Worm (Caenorhabditis elegans) whole organism, late embryonic: ENCODE results near the gene Y43F8C.9.

Experiments
- C08G9.2 ChIP-seq: sonication (generic microtip); optimal IDR thresholded peaks from 2 replicates; lab custom pipeline; 2016; ENCODE audit warnings: mild to moderate bottlenecking, missing genetic modification characterization, moderate library complexity, missing compliant biosample characterization
- C38D4.7 ChIP-seq: fragments of 200-800 bp; sonication (Bioruptor generic); optimal IDR thresholded peaks from 2 replicates; lab custom pipeline; 2018; ENCODE audit warnings: mild to moderate bottlenecking, missing genetic modification characterization, moderate library complexity, missing compliant biosample characterization
- F13H6.1 ChIP-seq: sonication (generic microtip); optimal IDR thresholded peaks from 2 replicates; lab custom pipeline; 2016; ENCODE audit warnings: missing genetic modification characterization, missing compliant biosample characterization
- T23F11.4 ChIP-seq: fragments of 200-800 bp; sonication (Bioruptor generic); optimal IDR thresholded peaks from 2 replicates; lab custom pipeline; 2018; ENCODE audit warnings: mild to moderate bottlenecking, missing genetic modification characterization, missing compliant biosample characterization
- Y22D7AL.16 ChIP-seq: sonication (generic microtip); optimal IDR thresholded peaks from 2 replicates; lab custom pipeline; 2016; ENCODE audit warnings: missing genetic modification characterization, missing compliant biosample characterization
- ahr-1 ChIP-seq: sonication (generic microtip); optimal IDR thresholded peaks from 2 replicates; lab custom pipeline; 2016; ENCODE audit warnings: missing genetic modification characterization, missing compliant biosample characterization
- ama-1 ChIP-seq: fragments of 150-350 bp; optimal IDR thresholded peaks from 2 replicates; lab custom pipeline; 2014
- ceh-14 ChIP-seq: sonication (generic microtip); optimal IDR thresholded peaks from 2 replicates; lab custom pipeline; 2016; ENCODE audit warnings: missing genotype, missing genetic modification characterization, missing compliant biosample characterization
- ceh-18 ChIP-seq: sonication (generic microtip); optimal IDR thresholded peaks from 2 replicates; lab custom pipeline; 2016; ENCODE audit warnings: missing genetic modification characterization, missing compliant biosample characterization
- ceh-19 ChIP-seq: fragments of 200-800 bp; sonication (Bioruptor generic); optimal IDR thresholded peaks from 2 replicates; lab custom pipeline; 2018; ENCODE audit warnings: mild to moderate bottlenecking, missing genetic modification characterization, missing compliant biosample characterization
- ceh-2 ChIP-seq: sonication (generic microtip); optimal IDR thresholded peaks from 2 replicates; lab custom pipeline; 2016; ENCODE audit warnings: missing genotype, missing genetic modification characterization, missing compliant biosample characterization
- ceh-22 ChIP-seq: sonication (generic microtip); optimal IDR thresholded peaks from 2 replicates; lab custom pipeline; 2017; ENCODE audit warnings: missing biosample characterization, missing genetic modification characterization
- ceh-30 ChIP-seq: fragments of 150-350 bp; optimal IDR thresholded peaks from 2 replicates; lab custom pipeline; 2014; ENCODE audit warnings: missing biosample characterization, missing genetic modification characterization
- ceh-31 ChIP-seq: sonication (generic microtip); optimal IDR thresholded peaks from 2 replicates; lab custom pipeline; 2016; ENCODE audit warnings: missing genetic modification characterization, missing compliant biosample characterization
- ceh-45 ChIP-seq: fragments of 200-800 bp; sonication (Bioruptor generic); IDR thresholded peaks from 2 replicates; pipeline ENCODE4 v1.3.6; 2022; ENCODE audit warnings: missing genetic modification reagents, missing genetic modification characterization, missing compliant biosample characterization
- ceh-48 ChIP-seq: sonication (generic microtip); optimal IDR thresholded peaks from 2 replicates; lab custom pipeline; 2016; ENCODE audit warnings: missing genetic modification characterization, inconsistent platforms, missing compliant biosample characterization
- ceh-6 ChIP-seq: fragments of 200-800 bp; sonication (Bioruptor generic); optimal IDR thresholded peaks from 2 replicates; lab custom pipeline; 2018; ENCODE audit warnings: mild to moderate bottlenecking, missing genetic modification characterization, missing compliant biosample characterization
- ceh-9 ChIP-seq: sonication (generic microtip); optimal IDR thresholded peaks from 2 replicates; lab custom pipeline; 2016; ENCODE audit warnings: mild to moderate bottlenecking, missing genetic modification characterization, inconsistent platforms, missing compliant biosample characterization
- che-1 ChIP-seq: sonication (generic microtip); optimal IDR thresholded peaks from 2 replicates; lab custom pipeline; 2016; ENCODE audit warnings: mild to moderate bottlenecking, missing genetic modification characterization, missing compliant biosample characterization
- dmd-4 ChIP-seq: sonication (generic microtip); optimal IDR thresholded peaks from 2 replicates; lab custom pipeline; 2016; ENCODE audit warnings: borderline replicate concordance, missing genetic modification characterization, missing compliant biosample characterization
- elt-2 ChIP-seq: sonication (generic microtip); optimal IDR thresholded peaks from 2 replicates; lab custom pipeline; 2016; ENCODE audit warnings: missing genetic modification reagents, missing genetic modification characterization, missing compliant biosample characterization
- ets-4 ChIP-seq: sonication (generic microtip); optimal IDR thresholded peaks from 2 replicates; lab custom pipeline; 2016; ENCODE audit warnings: missing genetic modification characterization, missing compliant biosample characterization
- eyg-1 ChIP-seq: sonication (generic microtip); optimal IDR thresholded peaks from 2 replicates; lab custom pipeline; 2016; ENCODE audit warnings: missing genotype, missing genetic modification characterization, missing compliant biosample characterization
- fax-1 ChIP-seq: sonication (generic microtip); optimal IDR thresholded peaks from 2 replicates; lab custom pipeline; 2016; ENCODE audit warnings: missing genotype, missing genetic modification characterization, missing compliant biosample characterization
- fkh-6 ChIP-seq: sonication (generic microtip); optimal IDR thresholded peaks from 2 replicates; lab custom pipeline; 2016; ENCODE audit warnings: missing genetic modification characterization, missing compliant biosample characterization
- hlh-13 ChIP-seq: fragments of 200-800 bp; sonication (Bioruptor generic); optimal IDR thresholded peaks from 2 replicates; lab custom pipeline; 2018; ENCODE audit warnings: mild to moderate bottlenecking, missing genetic modification characterization, missing compliant biosample characterization
- hlh-15 ChIP-seq: sonication (generic microtip); optimal IDR thresholded peaks from 2 replicates; lab custom pipeline; 2016; ENCODE audit warnings: missing genetic modification characterization, missing compliant biosample characterization
- hlh-6 ChIP-seq: sonication (generic microtip); optimal IDR thresholded peaks from 2 replicates; lab custom pipeline; 2016; ENCODE audit warnings: missing genotype, missing genetic modification characterization, missing compliant biosample characterization
- hlh-8 ChIP-seq: sonication (generic microtip); optimal IDR thresholded peaks from 2 replicates; lab custom pipeline; 2016; ENCODE audit warnings: missing genotype, missing genetic modification characterization, missing compliant biosample characterization
- lim-6 ChIP-seq: sonication (generic microtip); optimal IDR thresholded peaks from 2 replicates; lab custom pipeline; 2016; ENCODE audit warnings: missing genetic modification characterization, missing compliant biosample characterization
- lin-11 ChIP-seq: fragments of 200-800 bp; sonication (Bioruptor generic); optimal IDR thresholded peaks from 2 replicates; lab custom pipeline; 2018; ENCODE audit warnings: mild to moderate bottlenecking, missing genetic modification characterization, missing compliant biosample characterization
- madf-2 ChIP-seq: sonication (generic microtip); optimal IDR thresholded peaks from 2 replicates; lab custom pipeline; 2017; ENCODE audit warnings: missing genetic modification characterization, missing compliant biosample characterization
- mec-3 ChIP-seq: sonication (generic microtip); optimal IDR thresholded peaks from 2 replicates; lab custom pipeline; 2016; ENCODE audit warnings: borderline replicate concordance, missing genetic modification characterization, missing compliant biosample characterization
- nfya-1 ChIP-seq: sonication (generic microtip); optimal IDR thresholded peaks from 2 replicates; lab custom pipeline; 2017; ENCODE audit warnings: missing genetic modification characterization, mild to moderate bottlenecking, missing compliant biosample characterization, antibody characterized with exemption, moderate library complexity
- nhr-11 ChIP-seq: fragments of 150-350 bp; optimal IDR thresholded peaks from 2 replicates; lab custom pipeline; 2014; ENCODE audit warnings: missing biosample characterization, missing genetic modification characterization
- nhr-232 ChIP-seq: sonication (generic microtip); optimal IDR thresholded peaks from 2 replicates; lab custom pipeline; 2016; ENCODE audit warnings: missing genetic modification characterization, missing compliant biosample characterization
- npax-4 ChIP-seq: sonication (generic microtip); optimal IDR thresholded peaks from 2 replicates; lab custom pipeline; 2016; ENCODE audit warnings: missing genetic modification characterization, missing compliant biosample characterization
- odd-2 ChIP-seq: sonication (generic microtip); optimal IDR thresholded peaks from 2 replicates; lab custom pipeline; 2017; ENCODE audit warnings: antibody characterized with exemption, mild to moderate bottlenecking, missing genetic modification characterization, missing compliant biosample characterization
- pag-3 ChIP-seq: sonication (generic microtip); optimal IDR thresholded peaks from 2 replicates; lab custom pipeline; 2016; ENCODE audit warnings: missing compliant biosample characterization, missing genetic modification characterization, borderline replicate concordance
- pat-9 ChIP-seq: fragments of 200-800 bp; sonication (Bioruptor generic); optimal IDR thresholded peaks from 2 replicates; lab custom pipeline; 2018; ENCODE audit warnings: mild to moderate bottlenecking, missing genetic modification characterization, moderate library complexity, missing compliant biosample characterization
- pax-1 ChIP-seq: fragments of 150-350 bp; optimal IDR thresholded peaks from 2 replicates; lab custom pipeline; 2014; ENCODE audit warnings: missing biosample characterization, missing genetic modification characterization
- pha-2 ChIP-seq: sonication (generic microtip); optimal IDR thresholded peaks from 2 replicates; lab custom pipeline; 2017; ENCODE audit warnings: mild to moderate bottlenecking, missing genetic modification characterization, missing compliant biosample characterization
- pha-4 ChIP-seq: fragments of 150-350 bp; optimal IDR thresholded peaks from 2 replicates; lab custom pipeline; 2018; ENCODE audit warnings: missing biosample characterization, missing genetic modification reagents, missing genetic modification characterization
- pqm-1 ChIP-seq: sonication (generic microtip); optimal IDR thresholded peaks from 2 replicates; lab custom pipeline; 2016; ENCODE audit warnings: missing genetic modification characterization, missing compliant biosample characterization
- pros-1 ChIP-seq: fragments of 150-350 bp; optimal IDR thresholded peaks from 2 replicates; lab custom pipeline; 2014; ENCODE audit warnings: missing biosample characterization, missing genetic modification reagents, missing genetic modification characterization
- sdc-2 ChIP-seq: sonication (generic microtip); optimal IDR thresholded peaks from 2 replicates; lab custom pipeline; 2016; ENCODE audit warnings: missing genotype, missing genetic modification characterization, missing compliant biosample characterization
- sox-2 ChIP-seq: fragments of 200-800 bp; sonication (Bioruptor generic); IDR thresholded peaks from 2 replicates; pipeline ENCODE4 v1.3.6; 2022; ENCODE audit warnings: missing genetic modification reagents, missing genetic modification characterization, missing compliant biosample characterization
- sox-4 ChIP-seq: sonication (generic microtip); optimal IDR thresholded peaks from 2 replicates; lab custom pipeline; 2017; ENCODE audit warnings: mild to moderate bottlenecking, missing genetic modification characterization, inconsistent platforms, missing compliant biosample characterization
- tbx-2 ChIP-seq: sonication (generic microtip); optimal IDR thresholded peaks from 2 replicates; lab custom pipeline; 2016; ENCODE audit warnings: missing genetic modification characterization, missing compliant biosample characterization
- tbx-7 ChIP-seq: sonication (generic microtip); optimal IDR thresholded peaks from 2 replicates; lab custom pipeline; 2016; ENCODE audit warnings: missing genotype, missing genetic modification characterization, missing compliant biosample characterization
- ttx-3 ChIP-seq: sonication (generic microtip); optimal IDR thresholded peaks from 2 replicates; lab custom pipeline; 2016; ENCODE audit warnings: missing genetic modification reagents, missing genetic modification characterization, missing compliant biosample characterization
- unc-55 ChIP-seq: sonication (generic microtip); optimal IDR thresholded peaks from 2 replicates; lab custom pipeline; 2017; ENCODE audit warnings: missing biosample characterization, missing genetic modification reagents, missing genetic modification characterization
- unc-86 ChIP-seq: sonication (generic microtip); optimal IDR thresholded peaks from 2 replicates; lab custom pipeline; 2016; ENCODE audit warnings: missing genetic modification characterization, missing compliant biosample characterization
- zip-5 ChIP-seq: sonication (generic microtip); optimal IDR thresholded peaks from 2 replicates; lab custom pipeline; 2016; ENCODE audit warnings: missing genetic modification characterization, missing compliant biosample characterization

Y43F8C.9 gene

ce11 chrV:19643015-19643414 lies 2.9 kb upstream of the Y43F8C.9 start:
- TF ChIP-seq eyg-1 (tag; lab: Kevin White, UChicago) = peak; percentile 98
- peak; percentile 95 for TF ChIP-seq lin-11
- TF ChIP-seq pha-4 = no peak
- TF ChIP-seq pax-1 (tag; lab: Kevin White, UChicago) = no peak
- peak; percentile 91 for TF ChIP-seq C08G9.2 (tag; lab: Kevin White, UChicago)
- peak; percentile 93 for TF ChIP-seq lim-6 (tag; lab: Kevin White, UChicago)
- TF ChIP-seq pat-9 (tag; lab: Kevin White, UChicago) = peak; percentile 99
- peak; percentile 93 for TF ChIP-seq ahr-1 (tag; lab: Kevin White, UChicago)
- no peak for TF ChIP-seq nhr-11 (tag; lab: Kevin White, UChicago)
- peak; percentile 98 for TF ChIP-seq unc-86 (tag; lab: Kevin White, UChicago)
- TF ChIP-seq nfya-1 (tag; lab: Kevin White, UChicago) = peak; percentile 89
- TF ChIP-seq ets-4 (tag; lab: Kevin White, UChicago) = peak; percentile 88
- peak; percentile 96 for TF ChIP-seq ceh-30 (tag; lab: Kevin White, UChicago)
- TF ChIP-seq sox-4 = peak; percentile 98
- TF ChIP-seq ceh-14 (tag; lab: Kevin White, UChicago) = peak; percentile 97
- peak; percentile 96 for TF ChIP-seq fkh-6 (tag; lab: Kevin White, UChicago)
- peak; percentile 97 for TF ChIP-seq ttx-3 (tag; lab: Kevin White, UChicago)
- peak; percentile 96 for TF ChIP-seq C38D4.7 (GFP tag; lab: Kevin White, UChicago)
- peak; percentile 94 for TF ChIP-seq hlh-15
- peak; percentile 97 for TF ChIP-seq ceh-45 (GFP tag; lab: Robert Waterston, UW)
- TF ChIP-seq madf-2 (tag; lab: Kevin White, UChicago) = peak; percentile 97
- peak; percentile 98 for TF ChIP-seq nhr-232 (tag; lab: Kevin White, UChicago)
- peak; percentile 21 for TF ChIP-seq pros-1 (tag; lab: Kevin White, UChicago)
- TF ChIP-seq mec-3 (tag; lab: Kevin White, UChicago) = peak; percentile 93
- peak; percentile 99 for TF ChIP-seq hlh-6
- TF ChIP-seq F13H6.1 (tag; lab: Kevin White, UChicago) = peak; percentile 95
- peak; percentile 98 for TF ChIP-seq ceh-19 (GFP tag; lab: Kevin White, UChicago)
- peak; percentile 96 for TF ChIP-seq npax-4 (tag; lab: Kevin White, UChicago)
- peak; percentile 86 for TF ChIP-seq odd-2 (tag; lab: Kevin White, UChicago)
- peak; percentile 95 for TF ChIP-seq dmd-4 (tag; lab: Kevin White, UChicago)
- TF ChIP-seq ama-1 (lab: Kevin White, UChicago) = no peak
- peak; percentile 94 for TF ChIP-seq hlh-8 (tag; lab: Kevin White, UChicago)
- peak; percentile 98 for TF ChIP-seq T23F11.4 (GFP tag; lab: Kevin White, UChicago)
- TF ChIP-seq ceh-6 (GFP tag; lab: Kevin White, UChicago) = peak; percentile 98
- peak; percentile 91 for TF ChIP-seq sdc-2 (tag; lab: Kevin White, UChicago)
- TF ChIP-seq elt-2 (tag; lab: Kevin White, UChicago) = peak; percentile 99
- peak; percentile 96 for TF ChIP-seq pqm-1 (tag; lab: Kevin White, UChicago)
- TF ChIP-seq zip-5 (tag; lab: Kevin White, UChicago) = peak; percentile 86
- TF ChIP-seq ceh-9 = peak; percentile 94
- TF ChIP-seq pag-3 (tag; lab: Kevin White, UChicago) = peak; percentile 99
- peak; percentile 83 for TF ChIP-seq tbx-7 (tag; lab: Kevin White, UChicago)
- TF ChIP-seq unc-55 (GFP tag; lab: Kevin White, UChicago) = peak; percentile 67
- TF ChIP-seq ceh-18 (tag; lab: Kevin White, UChicago) = peak; percentile 98
- TF ChIP-seq ceh-22 = peak; percentile 89
- peak; percentile 97 for TF ChIP-seq hlh-13 (GFP tag; lab: Kevin White, UChicago)
- peak; percentile 96 for TF ChIP-seq Y22D7AL.16 (tag; lab: Kevin White, UChicago)
- peak; percentile 92 for TF ChIP-seq ceh-31 (tag; lab: Kevin White, UChicago)
- TF ChIP-seq ceh-2 (tag; lab: Kevin White, UChicago) = peak; percentile 96
- TF ChIP-seq fax-1 (tag; lab: Kevin White, UChicago) = peak; percentile 95
- TF ChIP-seq ceh-48 (tag; lab: Kevin White, UChicago) = peak; percentile 96
- peak; percentile 99 for TF ChIP-seq pha-2 (tag; lab: Kevin White, UChicago)
- TF ChIP-seq tbx-2 (tag; lab: Kevin White, UChicago) = peak; percentile 99
- peak; percentile 96 for TF ChIP-seq sox-2 (GFP tag; lab: Robert Waterston, UW)
- TF ChIP-seq che-1 = peak; percentile 97
